Worm (Caenorhabditis elegans): ENCODE results near the gene srh-179.

Gene srh-179

DNA sequence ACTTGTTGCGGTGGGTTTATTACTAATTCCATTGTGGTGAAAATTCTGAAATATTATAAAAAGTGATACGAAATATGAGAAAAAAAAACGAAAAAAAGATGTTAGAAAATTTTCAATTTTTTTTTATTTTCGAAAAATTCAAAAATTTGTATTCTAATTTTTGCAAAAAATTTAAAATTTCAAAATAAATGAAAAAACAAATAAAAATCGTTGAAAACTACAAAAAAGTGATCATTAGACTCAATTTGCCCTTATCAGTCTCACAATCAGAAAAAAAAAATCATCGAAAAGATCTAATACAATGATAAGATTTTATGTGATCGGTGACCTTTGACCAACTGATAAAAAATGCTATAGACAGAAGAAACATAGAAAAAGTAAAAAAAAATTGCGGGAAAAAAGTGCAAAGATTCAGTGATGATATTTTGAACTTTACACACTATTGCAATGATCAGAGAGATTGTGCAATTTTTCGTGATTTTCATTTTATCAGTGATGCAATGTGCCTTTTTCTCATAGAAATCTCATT lies 14.9 kb upstream of the srh-179 start, which contains the start of gene ZK228.3:
TSS of gene ZK228.3 (minus strand) at position 51 of the 529 bp plus-strand sequence.
- peak; percentile 30 for TF ChIP-seq nhr-20 (tag; optimal IDR thresholded peaks at IDR 0.05)
- TF ChIP-seq unc-86 (tag; optimal IDR thresholded peaks at IDR 0.05): no peak
- peak; percentile 93 for TF ChIP-seq elt-2 (tag; optimal IDR thresholded peaks at IDR 0.05)
- peak in 3 of 6 experiments; percentile 10 to 40 (median 20) for TF ChIP-seq elt-3 (tag; optimal IDR thresholded peaks at IDR 0.05)

DNA sequence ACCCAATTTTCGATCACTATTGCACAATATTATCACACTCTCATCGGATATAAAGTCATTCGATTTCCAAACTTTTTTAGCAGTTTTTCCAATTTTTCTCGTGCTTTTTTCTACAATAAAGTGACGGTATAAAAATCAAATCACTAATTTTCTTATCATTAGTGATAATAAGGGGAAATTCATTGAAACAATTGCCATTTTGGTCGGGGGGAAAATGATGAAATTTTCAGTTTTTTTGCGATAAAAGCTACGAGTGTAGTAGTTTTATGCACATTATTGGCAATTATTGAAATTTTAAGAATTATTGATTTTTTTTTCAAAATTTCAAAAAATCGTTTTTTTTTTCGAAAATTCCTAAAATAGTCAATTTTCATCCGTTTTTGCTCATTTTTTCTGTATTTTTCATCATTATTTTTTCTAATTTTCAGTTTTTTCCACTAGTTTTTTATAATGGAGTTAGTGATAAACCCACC lies 13.8 kb upstream of the srh-179 start, which contains the start of gene ZK228.4:
TSS of gene ZK228.4 (plus strand) at position 423 of the 473 bp plus-strand sequence.
- TF ChIP-seq elt-2 (tag; optimal IDR thresholded peaks at IDR 0.05): peak; percentile 55
- TF ChIP-seq Y116A8C.19 (tag; optimal IDR thresholded peaks at IDR 0.05; ENCODE audit: borderline replicate concordance): no peak
- TF ChIP-seq pqm-1 (tag; optimal IDR thresholded peaks at IDR 0.05): peak; percentile 6

- TF ChIP-seq C04F5.9 (tag; optimal IDR thresholded peaks at IDR 0.05): no peak
- TF ChIP-seq ama-1 (optimal IDR thresholded peaks at IDR 0.05): no peak
- TF ChIP-seq sox-4 (tag; optimal IDR thresholded peaks at IDR 0.05): no peak
- TF ChIP-seq sup-37 (GFP tag; optimal IDR thresholded peaks at IDR 0.05): no peak
- TF ChIP-seq fkh-8 (tag; optimal IDR thresholded peaks at IDR 0.05): no peak
- TF ChIP-seq nhr-28 (tag; optimal IDR thresholded peaks at IDR 0.05): no peak
- TF ChIP-seq vab-15 (tag; optimal IDR thresholded peaks at IDR 0.05): no peak
- no peak for TF ChIP-seq Y116A8C.19 (tag; optimal IDR thresholded peaks at IDR 0.05; ENCODE audit: borderline replicate concordance)
- TF ChIP-seq nhr-12 (tag; optimal IDR thresholded peaks at IDR 0.05): no peak
- no peak for TF ChIP-seq mdl-1 (tag; optimal IDR thresholded peaks at IDR 0.05)
- no peak for TF ChIP-seq hlh-17 (GFP tag; optimal IDR thresholded peaks at IDR 0.05; ENCODE audit: borderline replicate concordance)
- TF ChIP-seq fkh-4 (tag; optimal IDR thresholded peaks at IDR 0.05; ENCODE audit: borderline replicate concordance): no peak
- TF ChIP-seq lir-3 (tag; optimal IDR thresholded peaks at IDR 0.05; ENCODE audit: poor library complexity): no peak
These were observed 8.1 kb upstream of the srh-179 start, which contains the start of gene ZK228.13 for ce11 chrV:18468097-18468496. Gene ZK228.13 (minus strand): TSS chrV:18468197.

ce11 chrV:18473415-18473814 lies 2.8 kb upstream of the srh-179 start, which contains the start of gene srh-182:
Gene srh-182 (minus strand): TSS chrV:18473515.
- no peak for TF ChIP-seq vab-15 (tag; optimal IDR thresholded peaks at IDR 0.05)
- no peak for TF ChIP-seq isw-1 (GFP tag; IDR thresholded peaks at IDR 0.05)
- peak; percentile 41 for TF ChIP-seq hlh-4 (tag; optimal IDR thresholded peaks at IDR 0.05)
- no peak for TF ChIP-seq ztf-4 (tag; optimal IDR thresholded peaks at IDR 0.05)

- TF ChIP-seq unc-62 (GFP tag; optimal IDR thresholded peaks at IDR 0.05): no peak
- no peak for TF ChIP-seq snpc-4 (tag; optimal IDR thresholded peaks at IDR 0.05)
- no peak for TF ChIP-seq nhr-19 (GFP tag; conservative IDR thresholded peaks at IDR 0.05)
- TF ChIP-seq fos-1 (tag; optimal IDR thresholded peaks at IDR 0.05): no peak
- no peak for TF ChIP-seq jun-1 (tag; optimal IDR thresholded peaks at IDR 0.05)
- no peak for TF ChIP-seq nhr-85 (tag)
- no peak for TF ChIP-seq mep-1 (tag; optimal IDR thresholded peaks at IDR 0.05)
- TF ChIP-seq efl-1 (optimal IDR thresholded peaks at IDR 0.05): no peak
- TF ChIP-seq efl-1 (GFP tag; optimal IDR thresholded peaks at IDR 0.05 in 1 of 2): no peak
- TF ChIP-seq fkh-8 (tag; optimal IDR thresholded peaks at IDR 0.05): no peak
- TF ChIP-seq nhr-28 (tag; optimal IDR thresholded peaks at IDR 0.05): no peak
- no peak for TF ChIP-seq nhr-71 (tag; optimal IDR thresholded peaks at IDR 0.05)
- TF ChIP-seq isw-1 (GFP tag; IDR thresholded peaks at IDR 0.05): no peak
- no peak for TF ChIP-seq skn-1 (tag; optimal IDR thresholded peaks at IDR 0.05)
- TF ChIP-seq F16B12.6 (tag; optimal IDR thresholded peaks at IDR 0.05): no peak
These were observed 2.0 kb upstream of the srh-179 start, which contains the start of gene srh-181 for ce11 chrV:18474223-18474622. Gene srh-181 (plus strand): TSS chrV:18474523.

DNA sequence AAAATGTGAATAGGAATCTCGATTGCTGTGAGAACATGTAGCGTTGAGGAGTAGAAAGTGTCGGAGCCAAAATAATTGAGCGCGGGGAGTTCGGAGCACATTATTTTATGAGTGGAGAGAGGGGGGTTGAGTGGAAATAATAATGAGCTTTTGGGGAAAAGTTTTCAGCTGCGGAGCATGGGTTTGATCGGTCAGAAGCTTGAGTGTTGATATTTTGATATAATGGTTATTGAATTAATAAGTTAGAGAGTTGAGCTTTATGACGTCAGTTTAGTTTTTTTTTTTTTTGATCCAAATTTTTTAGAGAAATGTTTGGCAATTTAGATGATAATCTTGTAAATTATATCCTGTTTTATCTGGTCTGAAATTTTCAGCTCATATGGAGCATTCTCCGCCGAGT lies 4.0 kb downstream of the srh-179 start, which contains the start of gene srh-178:
TSS of gene srh-178 (minus strand) at position 101 of the 400 bp plus-strand sequence.
- TF ChIP-seq unc-86 (tag; optimal IDR thresholded peaks at IDR 0.05) (no peak), unc-130 (tag; optimal IDR thresholded peaks at IDR 0.05) (no peak), ets-5 (GFP tag; IDR thresholded peaks at IDR 0.05) (no peak)

All from whole organism, L1 larva.